Fruit fly (Drosophila melanogaster): Measurements from ENCODE around the gene CG32119.

Gene CG32119

DNA sequence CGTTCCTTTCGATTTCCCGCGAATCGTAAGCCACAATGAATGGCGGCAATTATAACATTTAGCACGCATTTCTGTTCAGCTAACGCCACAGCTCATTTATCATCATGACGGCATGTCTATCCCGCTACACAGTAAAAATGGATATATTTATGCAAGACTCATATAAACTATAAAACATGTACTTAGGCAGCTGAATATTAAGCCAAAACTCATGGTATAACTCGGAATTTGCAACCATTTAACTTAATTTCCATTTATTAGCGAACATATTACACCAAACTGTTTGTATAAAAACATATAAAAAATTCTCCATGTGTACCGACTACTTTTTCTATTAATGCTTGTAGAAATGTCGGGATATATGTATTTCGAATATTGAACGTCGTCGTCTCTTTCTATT lies 4.3 kb downstream of the CG32119 start (continued):
- no peak for TF ChIP-seq MESR4 (GFP tag; optimal IDR thresholded peaks at IDR 0.05)
- TF ChIP-seq CG3407 (GFP tag; optimal IDR thresholded peaks at IDR 0.05): no peak
- no peak for TF ChIP-seq gcm2 (GFP tag; optimal IDR thresholded peaks at IDR 0.05)
- no peak for TF ChIP-seq Sox102F (GFP tag; optimal IDR thresholded peaks at IDR 0.05)
- TF ChIP-seq ERR (GFP tag; optimal IDR thresholded peaks at IDR 0.05): no peak
- TF ChIP-seq cg (GFP tag; optimal IDR thresholded peaks at IDR 0.05): no peak
- TF ChIP-seq eve (GFP tag; optimal IDR thresholded peaks at IDR 0.05): no peak
- no peak for TF ChIP-seq Kr (GFP tag; optimal IDR thresholded peaks at IDR 0.05)
- no peak for TF ChIP-seq Side (GFP tag; optimal IDR thresholded peaks at IDR 0.05)
- no peak for TF ChIP-seq Eip74EF (GFP tag; optimal IDR thresholded peaks at IDR 0.05)
- no peak for TF ChIP-seq trem (tag; optimal IDR thresholded peaks at IDR 0.05)
- no peak for TF ChIP-seq Hr78 (GFP tag; optimal IDR thresholded peaks at IDR 0.05)
- TF ChIP-seq Lhr (GFP tag; optimal IDR thresholded peaks at IDR 0.05): no peak
- peak; percentile 31 for TF ChIP-seq lilli (GFP tag; optimal IDR thresholded peaks at IDR 0.05)
- TF ChIP-seq salm (tag; optimal IDR thresholded peaks at IDR 0.05): no peak
- no peak for TF ChIP-seq HLH4C (GFP tag; IDR thresholded peaks at IDR 0.05; ENCODE audit: partially characterized antibody)
- no peak for TF ChIP-seq sc (optimal IDR thresholded peaks at IDR 0.05)
- TF ChIP-seq sc (GFP tag; optimal IDR thresholded peaks at IDR 0.05): no peak
- TF ChIP-seq slp2 (GFP tag; optimal IDR thresholded peaks at IDR 0.05): no peak
- no peak for TF ChIP-seq CG8765 (GFP tag; IDR thresholded peaks at IDR 0.05)
- no peak for TF ChIP-seq Abd-B (GFP tag; optimal IDR thresholded peaks at IDR 0.05)
- no peak for TF ChIP-seq sug (tag; optimal IDR thresholded peaks at IDR 0.05)
- no peak for TF ChIP-seq fd3F (GFP tag; optimal IDR thresholded peaks at IDR 0.05)
- TF ChIP-seq CG15514 (GFP tag; optimal IDR thresholded peaks at IDR 0.05): no peak
- TF ChIP-seq ase (GFP tag; IDR thresholded peaks at IDR 0.05): no peak
- no peak for TF ChIP-seq CG13624 (GFP tag; optimal IDR thresholded peaks at IDR 0.05)
- no peak for TF ChIP-seq nerfin-2 (GFP tag; IDR thresholded peaks at IDR 0.05; ENCODE audit: partially characterized antibody)
- no peak for TF ChIP-seq CG17385 (GFP tag; optimal IDR thresholded peaks at IDR 0.05)
- no peak for TF ChIP-seq CG11456 (GFP tag; IDR thresholded peaks at IDR 0.05)
- TF ChIP-seq CrebB (tag; optimal IDR thresholded peaks at IDR 0.05): no peak
- TF ChIP-seq YL-1 (GFP tag; optimal IDR thresholded peaks at IDR 0.05): no peak
- no peak for TF ChIP-seq CG17328 (GFP tag; IDR thresholded peaks at IDR 0.05)
- no peak for TF ChIP-seq ATbp (GFP tag; optimal IDR thresholded peaks at IDR 0.05)
- TF ChIP-seq CG3847 (GFP tag; IDR thresholded peaks at IDR 0.05): 0 out of 2 replicates have a peak, but pooled peaks have one; percentile 24
- TF ChIP-seq CG18262 (tag; optimal IDR thresholded peaks at IDR 0.05): no peak
- TF ChIP-seq dmrt99B (tag; optimal IDR thresholded peaks at IDR 0.05): no peak
- no peak for TF ChIP-seq hth (optimal IDR thresholded peaks at IDR 0.05)
- TF ChIP-seq ssp (GFP tag; IDR thresholded peaks at IDR 0.05): no peak
- TF ChIP-seq Dbx (GFP tag; IDR thresholded peaks at IDR 0.05): peak; percentile 39; the same call in 1 of the 3 replicates
- TF ChIP-seq D19B (GFP tag; optimal IDR thresholded peaks at IDR 0.05): no peak
- no peak for TF ChIP-seq CG10209 (GFP tag; optimal IDR thresholded peaks at IDR 0.05)
- peak; percentile 37 for TF ChIP-seq PHDP (tag; optimal IDR thresholded peaks at IDR 0.05)
- TF ChIP-seq CG13287 (GFP tag; IDR thresholded peaks at IDR 0.05; ENCODE audit: partially characterized antibody): no peak
- no peak for TF ChIP-seq sens-2 (GFP tag; IDR thresholded peaks at IDR 0.05)
- TF ChIP-seq CG15011 (GFP tag; optimal IDR thresholded peaks at IDR 0.05): no peak
- TF ChIP-seq CG9609 (GFP tag; optimal IDR thresholded peaks at IDR 0.05): no peak
- TF ChIP-seq Gug (GFP tag; IDR thresholded peaks at IDR 0.05): no peak
- no peak for TF ChIP-seq CG11085 (GFP tag; IDR thresholded peaks at IDR 0.05)
- TF ChIP-seq Doc3 (GFP tag; IDR thresholded peaks at IDR 0.05; ENCODE audit: partially characterized antibody): no peak
- TF ChIP-seq CG15073 (GFP tag; optimal IDR thresholded peaks at IDR 0.05): no peak
- TF ChIP-seq CG10565 (GFP tag; optimal IDR thresholded peaks at IDR 0.05): no peak

All from whole organism, embryonic.